Worm (Caenorhabditis elegans): ENCODE results near the gene D1046.2.

The D1046.2 gene

DNA sequence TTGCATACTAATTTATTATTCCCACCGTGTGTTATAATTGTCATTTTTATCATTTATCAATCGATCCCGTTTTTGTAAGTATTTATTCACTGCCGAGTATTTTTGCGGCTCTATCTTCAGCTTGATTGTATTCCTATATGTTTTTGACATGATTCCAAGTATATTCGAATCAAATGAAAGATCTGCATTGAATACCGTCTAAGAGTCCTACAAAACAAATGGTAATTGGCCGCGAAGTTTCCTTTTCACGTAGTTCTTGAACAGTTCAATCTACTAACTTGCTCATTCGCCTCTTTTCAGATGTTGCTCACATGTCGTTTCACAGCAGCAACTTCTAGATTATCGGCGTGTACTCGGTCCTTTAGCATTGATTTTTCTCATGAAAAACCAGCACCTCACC, 33.3 kb downstream of the D1046.2 start, which contains the start of gene C27B7.2:
C27B7.2 (plus strand) TSS at position 301 of the 400 bp plus-strand sequence.
- TF ChIP-seq ahr-1 (tag; optimal IDR thresholded peaks at IDR 0.05) = no peak
- TF ChIP-seq ceh-2 (tag; optimal IDR thresholded peaks at IDR 0.05) = no peak
- TF ChIP-seq ref-2 (tag; optimal IDR thresholded peaks at IDR 0.05) = no peak
- TF ChIP-seq sdc-2 (tag; optimal IDR thresholded peaks at IDR 0.05) = no peak
- no peak for TF ChIP-seq ceh-48 (tag; optimal IDR thresholded peaks at IDR 0.05)
- no peak for TF ChIP-seq gmeb-2 (tag; optimal IDR thresholded peaks at IDR 0.05)
- no peak for TF ChIP-seq ceh-34 (tag; optimal IDR thresholded peaks at IDR 0.05)
- no peak for TF ChIP-seq fkh-10 (GFP tag; optimal IDR thresholded peaks at IDR 0.05)
- TF ChIP-seq ceh-14 (tag; optimal IDR thresholded peaks at IDR 0.05) = no peak
- TF ChIP-seq lim-6 (tag; optimal IDR thresholded peaks at IDR 0.05) = no peak
- no peak for TF ChIP-seq ceh-6 (GFP tag; optimal IDR thresholded peaks at IDR 0.05)
- no peak for TF ChIP-seq syd-9 (tag; optimal IDR thresholded peaks at IDR 0.05)
- TF ChIP-seq C38D4.7 (GFP tag; optimal IDR thresholded peaks at IDR 0.05) = no peak
- TF ChIP-seq hlh-6 (tag; optimal IDR thresholded peaks at IDR 0.05) = no peak
- TF ChIP-seq T23F11.4 (GFP tag; optimal IDR thresholded peaks at IDR 0.05) = no peak
- no peak for TF ChIP-seq pqm-1 (tag; optimal IDR thresholded peaks at IDR 0.05)

DNA sequence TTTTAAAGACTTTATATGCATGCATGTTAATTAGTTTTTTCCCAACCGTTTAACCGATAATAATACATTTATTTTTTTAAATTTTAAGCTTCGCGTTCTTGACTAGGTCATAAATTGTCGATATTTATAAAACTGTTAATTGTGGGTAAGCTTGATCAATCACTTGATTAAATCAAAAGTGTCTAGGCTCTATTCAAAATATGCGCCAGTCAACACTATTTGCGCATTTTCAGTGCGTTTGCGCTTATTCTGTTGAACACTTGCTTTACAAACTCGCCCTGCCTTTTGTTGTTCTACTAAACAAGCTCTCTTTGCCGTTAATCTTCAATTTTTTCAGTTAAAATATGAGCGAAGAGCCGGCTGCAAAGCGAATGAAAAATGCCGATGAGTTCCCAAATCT, 34.7 kb downstream of the D1046.2 start, which contains the start of gene spr-2:
spr-2 (plus strand) TSS at position 332 of the 400 bp plus-strand sequence.
- TF ChIP-seq hlh-30 (tag; optimal IDR thresholded peaks at IDR 0.05; ENCODE audit: insufficient read depth) (peak; percentile 21), fkh-10 (GFP tag; optimal IDR thresholded peaks at IDR 0.05) (peak; percentile 8), ceh-31 (tag; optimal IDR thresholded peaks at IDR 0.05) (peak; percentile 16), ceh-45 (GFP tag; IDR thresholded peaks at IDR 0.05) (no peak), unc-86 (tag; optimal IDR thresholded peaks at IDR 0.05) (peak; percentile 36), eyg-1 (tag; optimal IDR thresholded peaks at IDR 0.05) (no peak), ceh-30 (tag; optimal IDR thresholded peaks at IDR 0.05) (peak; percentile 13), ceh-14 (tag; optimal IDR thresholded peaks at IDR 0.05) (peak; percentile 17), che-1 (tag; optimal IDR thresholded peaks at IDR 0.05) (no peak), ref-2 (tag; optimal IDR thresholded peaks at IDR 0.05) (no peak), unc-42 (tag; optimal IDR thresholded peaks at IDR 0.05) (peak; percentile 85), lim-6 (tag; optimal IDR thresholded peaks at IDR 0.05) (no peak)

DNA sequence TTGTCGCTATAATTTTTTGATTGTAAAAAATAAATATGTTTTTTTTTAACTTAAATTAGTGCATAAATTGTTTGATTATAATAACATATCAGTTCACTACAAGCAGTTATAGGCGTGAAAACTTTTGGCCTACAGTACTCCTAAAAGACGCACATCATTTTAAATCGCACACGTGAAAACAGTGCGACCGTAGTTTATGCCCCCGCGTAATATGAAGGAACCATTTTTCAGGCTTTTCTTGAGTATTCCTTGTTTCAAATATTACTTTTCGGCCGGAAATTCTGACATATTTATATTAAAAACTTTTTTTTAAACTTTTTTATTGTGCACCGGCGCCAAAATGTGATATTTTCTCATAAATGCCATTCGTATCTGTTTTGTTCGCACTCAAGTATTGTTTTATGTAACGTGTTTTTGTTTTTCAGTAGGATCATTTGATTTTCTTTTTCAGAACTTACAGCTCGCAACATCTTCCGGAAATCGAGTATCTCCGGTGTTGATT, 37.3 kb downstream of the D1046.2 start, which contains the start of gene oma-1:
oma-1 (plus strand) TSS at position 452 of the 502 bp plus-strand sequence.
- TF ChIP-seq madf-2 (tag; optimal IDR thresholded peaks at IDR 0.05) (no peak), ceh-18 (tag; optimal IDR thresholded peaks at IDR 0.05) (no peak), nfya-1 (tag; optimal IDR thresholded peaks at IDR 0.05) (no peak), unc-42 (tag; optimal IDR thresholded peaks at IDR 0.05) (no peak), ceh-14 (tag; optimal IDR thresholded peaks at IDR 0.05) (no peak), ceh-19 (GFP tag; optimal IDR thresholded peaks at IDR 0.05) (no peak), ceh-22 (tag; optimal IDR thresholded peaks at IDR 0.05) (no peak), zip-5 (tag; optimal IDR thresholded peaks at IDR 0.05) (no peak), C08G9.2 (tag; optimal IDR thresholded peaks at IDR 0.05) (no peak), nhr-232 (tag; optimal IDR thresholded peaks at IDR 0.05) (no peak), che-1 (tag; optimal IDR thresholded peaks at IDR 0.05) (no peak), ztf-16 (tag; optimal IDR thresholded peaks at IDR 0.05) (no peak), lin-11 (tag; optimal IDR thresholded peaks at IDR 0.05) (no peak), ceh-24 (tag; optimal IDR thresholded peaks at IDR 0.05) (no peak), ceh-30 (tag; optimal IDR thresholded peaks at IDR 0.05) (no peak), pha-4 (tag; optimal IDR thresholded peaks at IDR 0.05) (no peak), sox-4 (tag; optimal IDR thresholded peaks at IDR 0.05) (no peak), rnt-1 (tag; optimal IDR thresholded peaks at IDR 0.05) (no peak), odd-2 (tag; optimal IDR thresholded peaks at IDR 0.05) (no peak), K02D7.2 (tag; optimal IDR thresholded peaks at IDR 0.05) (no peak)
